Worm (Caenorhabditis elegans) whole organism, L4/young adult: Measurements from ENCODE around the gene zak-1.

Source experiments
- W03F9.2 ChIP-seq: fragments of 150-350 bp; optimal IDR thresholded peaks from 2 replicates; lab custom pipeline; 2014; ENCODE audit warnings: missing biosample characterization, missing genetic modification characterization
- dao-5 ChIP-seq: sonication (generic microtip); optimal IDR thresholded peaks from 2 replicates; lab custom pipeline; 2016; ENCODE audit warnings: missing genotype, missing genetic modification characterization, moderate library complexity, missing compliant biosample characterization

DNA sequence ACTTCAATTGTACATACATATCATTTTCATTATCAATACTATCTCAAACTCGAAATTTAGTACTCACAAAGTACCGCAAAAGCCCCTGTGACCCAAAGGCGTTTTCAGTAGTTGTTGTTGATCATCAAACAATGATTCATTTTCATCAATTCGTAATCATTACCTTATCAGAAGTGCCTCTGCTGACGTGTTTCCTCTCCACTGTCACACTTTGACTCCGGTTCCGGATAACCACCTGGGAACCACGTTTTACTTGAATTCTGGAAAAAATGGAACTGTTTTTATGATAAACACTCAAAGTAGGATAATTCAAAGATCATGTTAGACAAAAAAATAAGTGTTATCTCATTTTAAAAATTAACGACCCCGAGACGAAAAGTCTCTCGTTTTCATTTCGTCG, 38.6 kb downstream of the zak-1 start:
- TF ChIP-seq W03F9.2 (no peak), dao-5 (tag; lab: Kevin White, UChicago) (no peak)
